Fruit fly (Drosophila melanogaster) whole organism, adult: ENCODE results near the gene TyrRII.
A peak's percentile ranks its signal among the peaks of the same experiment; 100 is the strongest.

Source experiments
- CG11617 ChIP-seq: fragments of 200-800 bp; sonication (Bioruptor generic); optimal IDR thresholded peaks from 2 replicates; lab custom pipeline; 2017; ENCODE audit warnings: mild to moderate bottlenecking, missing biosample characterization, missing genetic modification reagents, missing genetic modification characterization
- CG12768 ChIP-seq: fragments of 200-800 bp; sonication (Bioruptor generic); optimal IDR thresholded peaks from 2 replicates; lab custom pipeline; 2017; ENCODE audit warnings: missing biosample characterization, missing genetic modification characterization, mild to moderate bottlenecking, moderate library complexity, missing genetic modification reagents
- CG14711 ChIP-seq: fragments of 200-800 bp; sonication (Bioruptor generic); optimal IDR thresholded peaks from 2 replicates; lab custom pipeline; 2018; ENCODE audit warnings: missing biosample characterization, mild to moderate bottlenecking, missing genetic modification characterization, moderate library complexity
- CG1620 ChIP-seq: fragments of 200-800 bp; sonication (Bioruptor generic); optimal IDR thresholded peaks from 2 replicates; lab custom pipeline; 2016; ENCODE audit warnings: missing biosample characterization, missing genetic modification characterization
- CG33017 ChIP-seq: fragments of 200-800 bp; sonication (Bioruptor generic); optimal IDR thresholded peaks from 2 replicates; lab custom pipeline; 2018; ENCODE audit warnings: missing biosample characterization, mild to moderate bottlenecking, missing genetic modification characterization, moderate library complexity
- CG5204 ChIP-seq: fragments of 200-800 bp; sonication (Bioruptor generic); optimal IDR thresholded peaks from 2 replicates; lab custom pipeline; 2016; ENCODE audit warnings: missing biosample characterization, missing genetic modification characterization
- CG7045 ChIP-seq: fragments of 200-800 bp; sonication (Bioruptor generic); optimal IDR thresholded peaks from 2 replicates; lab custom pipeline; 2017; ENCODE audit warnings: missing biosample characterization, mild to moderate bottlenecking, missing genetic modification characterization
- CG7101 ChIP-seq: fragments of 200-800 bp; sonication (Bioruptor generic); optimal IDR thresholded peaks from 2 replicates; lab custom pipeline; 2018; ENCODE audit warnings: missing biosample characterization, mild to moderate bottlenecking, missing genetic modification characterization, moderate library complexity
- Clk ChIP-seq: fragments of 200-800 bp; sonication (Bioruptor generic); optimal IDR thresholded peaks from 2 replicates; lab custom pipeline; 2017; ENCODE audit warnings: missing biosample characterization, missing genetic modification characterization
- Crg-1 ChIP-seq: fragments of 200-800 bp; sonication (Bioruptor generic); optimal IDR thresholded peaks from 2 replicates; lab custom pipeline; 2016; ENCODE audit warnings: missing biosample characterization, missing genetic modification characterization
- Hr96 ChIP-seq: fragments of 200-800 bp; sonication (Bioruptor generic); optimal IDR thresholded peaks from 2 replicates; lab custom pipeline; 2016; ENCODE audit warnings: missing biosample characterization, missing genetic modification characterization
- Mnt ChIP-seq: fragments of 200-800 bp; sonication (Bioruptor generic); optimal IDR thresholded peaks from 2 replicates; lab custom pipeline; 2016; ENCODE audit warnings: missing biosample characterization, mild to moderate bottlenecking, missing genetic modification characterization
- bab1 ChIP-seq: fragments of 200-800 bp; sonication (Bioruptor generic); optimal IDR thresholded peaks from 3 replicates; lab custom pipeline; 2019; ENCODE audit warnings: missing biosample characterization, mild to moderate bottlenecking, missing genetic modification characterization, moderate library complexity
- cic ChIP-seq: fragments of 200-800 bp; sonication (Bioruptor generic); optimal IDR thresholded peaks from 2 replicates; lab custom pipeline; 2017; ENCODE audit warnings: missing biosample characterization, mild to moderate bottlenecking, missing genetic modification characterization, moderate library complexity
- cnc ChIP-seq, 2 experiments: fragments of >200 bp; optimal IDR thresholded peaks; 2 replicates each; lab custom pipeline; 2017
- kay ChIP-seq: fragments of 200-800 bp; sonication (Bioruptor generic); peaks from one replicate; lab custom pipeline; 2016; ENCODE audit warnings: missing biosample characterization, missing genetic modification characterization, borderline replicate concordance
- ovo ChIP-seq: fragments of 200-800 bp; sonication (Bioruptor generic); optimal IDR thresholded peaks from 2 replicates; lab custom pipeline; 2016; ENCODE audit warnings: missing biosample characterization, missing genetic modification characterization
- pad ChIP-seq: fragments of 200-800 bp; sonication (Bioruptor generic); optimal IDR thresholded peaks from 3 replicates; lab custom pipeline; 2017; ENCODE audit warnings: missing biosample characterization, missing genetic modification characterization, mild to moderate bottlenecking, moderate library complexity, missing genetic modification reagents
- tj ChIP-seq: fragments of 200-800 bp; sonication (Bioruptor generic); optimal IDR thresholded peaks from 3 replicates; lab custom pipeline; 2017; ENCODE audit warnings: missing biosample characterization, mild to moderate bottlenecking, missing genetic modification characterization, moderate library complexity
- toe ChIP-seq: fragments of 200-800 bp; sonication (Bioruptor generic); optimal IDR thresholded peaks from 2 replicates; lab custom pipeline; 2016; ENCODE audit warnings: missing biosample characterization, missing genetic modification characterization

TyrRII gene

DNA sequence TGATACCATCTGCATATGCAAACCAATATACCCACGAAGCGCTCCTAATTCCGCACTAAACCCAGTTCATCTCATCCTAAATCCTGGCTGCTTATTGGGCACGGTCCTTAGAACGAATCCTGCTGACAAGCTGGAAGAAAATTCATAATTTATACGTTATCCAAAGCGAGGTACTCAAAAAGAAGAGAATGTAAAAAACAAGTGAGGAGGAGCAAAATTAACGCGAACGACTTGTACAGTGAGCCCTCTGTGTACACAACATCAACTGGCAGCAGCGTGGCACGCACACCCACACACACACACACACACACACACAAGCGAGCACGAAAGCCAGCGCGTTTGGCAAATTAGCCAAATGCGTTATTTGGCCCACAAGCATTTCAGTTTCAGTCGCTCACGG is at the start of gene TyrRII:
TyrRII (plus strand) TSS at position 301 of the 400 bp plus-strand sequence.
- TF ChIP-seq CG1620 (GFP tag; lab: Kevin White, UChicago), result no peak
- no peak for TF ChIP-seq Hr96 (GFP tag; lab: Kevin White, UChicago)
- no peak for TF ChIP-seq tj (GFP tag; lab: Kevin White, UChicago)
- TF ChIP-seq toe (GFP tag; lab: Kevin White, UChicago), result no peak
- no peak for TF ChIP-seq Clk (GFP tag; lab: Kevin White, UChicago)
- TF ChIP-seq CG12768 (GFP tag; lab: Kevin White, UChicago), result no peak
- TF ChIP-seq cic (GFP tag; lab: Kevin White, UChicago), result no peak
- TF ChIP-seq Crg-1 (GFP tag; lab: Kevin White, UChicago), result no peak

DNA sequence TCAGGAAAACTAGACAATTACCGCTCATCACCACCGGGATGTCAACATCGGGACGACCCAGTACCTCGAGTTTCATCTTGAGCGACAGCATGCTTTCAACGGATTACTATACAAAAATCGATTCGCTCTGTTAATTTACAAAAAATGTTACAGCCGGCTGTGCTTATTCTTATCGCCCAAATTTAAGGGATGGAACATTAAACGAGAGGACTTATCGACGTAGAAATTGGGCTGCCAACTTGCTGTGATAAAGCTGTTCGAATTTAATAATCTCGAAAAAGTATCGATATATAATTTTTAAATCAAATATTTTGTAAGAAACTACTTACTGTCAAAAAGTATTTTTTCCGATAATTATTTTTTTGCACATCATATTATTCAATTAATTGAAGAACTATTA is 49.5 kb upstream of the TyrRII start, which contains the start of gene CG31249:
CG31249 (minus strand) TSS at position 197 of the 400 bp plus-strand sequence.
- TF ChIP-seq CG33017 (tag; lab: Kevin White, UChicago), result no peak
- TF ChIP-seq CG12768 (GFP tag; lab: Kevin White, UChicago), result no peak
- no peak for TF ChIP-seq tj (GFP tag; lab: Kevin White, UChicago)
- TF ChIP-seq CG7101 (tag; lab: Kevin White, UChicago), result peak; percentile 22
- no peak for TF ChIP-seq Mnt (GFP tag; lab: Kevin White, UChicago)
- TF ChIP-seq ovo (GFP tag; lab: Kevin White, UChicago), result no peak
- TF ChIP-seq Clk (GFP tag; lab: Kevin White, UChicago), result no peak
- TF ChIP-seq Hr96 (GFP tag; lab: Kevin White, UChicago), result no peak
- TF ChIP-seq bab1 (GFP tag; lab: Kevin White, UChicago), result peak; percentile 49
- TF ChIP-seq CG7045 (GFP tag; lab: Kevin White, UChicago), result no peak
- TF ChIP-seq toe (GFP tag; lab: Kevin White, UChicago), result no peak
- no peak for TF ChIP-seq kay (GFP tag; lab: Kevin White, UChicago)
- no peak for TF ChIP-seq CG11617 (GFP tag; lab: Kevin White, UChicago)
- TF ChIP-seq CG1620 (GFP tag; lab: Kevin White, UChicago), result no peak
- TF ChIP-seq CG14711 (tag; lab: Kevin White, UChicago), result no peak
- TF ChIP-seq Crg-1 (GFP tag; lab: Kevin White, UChicago), result peak; percentile 16
- TF ChIP-seq cnc (optimal IDR thresholded peaks at IDR 0.05; lab: Kevin White, UChicago), result no peak
- TF ChIP-seq cic (GFP tag; lab: Kevin White, UChicago), result no peak
- TF ChIP-seq pad (GFP tag; lab: Kevin White, UChicago), result no peak
- TF ChIP-seq CG5204 (GFP tag; lab: Kevin White, UChicago), result no peak

DNA sequence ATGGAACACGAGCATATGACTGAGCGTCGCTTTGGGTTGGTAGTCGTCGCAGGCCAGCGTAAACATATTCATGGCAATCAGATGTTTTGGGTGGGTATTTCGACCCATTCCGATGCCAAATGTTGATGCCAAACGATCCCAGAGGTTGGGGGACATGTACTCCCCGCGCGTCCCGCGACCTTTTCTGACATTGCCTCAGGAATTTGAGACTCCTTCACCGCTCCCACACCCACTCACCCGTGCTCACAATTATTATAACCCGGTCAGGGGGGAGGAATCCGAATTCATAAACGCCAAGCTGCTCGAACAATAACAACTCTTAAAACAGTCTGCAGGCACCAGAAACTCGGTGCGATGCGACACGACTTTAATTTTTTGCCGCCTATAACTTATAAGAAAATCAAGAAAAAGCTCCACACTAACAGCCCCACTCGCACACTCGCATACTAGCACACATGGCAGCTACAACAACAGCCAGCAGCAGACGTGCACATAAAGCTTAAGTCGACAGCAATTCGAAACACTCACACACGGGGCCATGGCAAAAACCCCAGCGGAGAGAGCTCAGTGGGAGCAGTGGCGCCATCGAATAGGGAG is 36.4 kb upstream of the TyrRII start:
- no peak for TF ChIP-seq tj (GFP tag; lab: Kevin White, UChicago)
- no peak for TF ChIP-seq toe (GFP tag; lab: Kevin White, UChicago)
- TF ChIP-seq bab1 (GFP tag; lab: Kevin White, UChicago), result no peak
- peak; percentile 86 for TF ChIP-seq Clk (GFP tag; lab: Kevin White, UChicago)
- peak; percentile 68 for TF ChIP-seq Mnt (GFP tag; lab: Kevin White, UChicago)
- no peak for TF ChIP-seq pad (GFP tag; lab: Kevin White, UChicago)
- no peak for TF ChIP-seq cnc (optimal IDR thresholded peaks at IDR 0.05; lab: Kevin White, UChicago)
- no peak for TF ChIP-seq CG14711 (tag; lab: Kevin White, UChicago)
- TF ChIP-seq CG5204 (GFP tag; lab: Kevin White, UChicago), result no peak
- TF ChIP-seq Hr96 (GFP tag; lab: Kevin White, UChicago), result no peak
- TF ChIP-seq cic (GFP tag; lab: Kevin White, UChicago), result no peak
- no peak for TF ChIP-seq CG12768 (GFP tag; lab: Kevin White, UChicago)
- TF ChIP-seq CG7045 (GFP tag; lab: Kevin White, UChicago), result no peak
- TF ChIP-seq CG11617 (GFP tag; lab: Kevin White, UChicago), result no peak
- no peak for TF ChIP-seq ovo (GFP tag; lab: Kevin White, UChicago)
- TF ChIP-seq CG7101 (tag; lab: Kevin White, UChicago), result no peak
- no peak for TF ChIP-seq Crg-1 (GFP tag; lab: Kevin White, UChicago)

DNA sequence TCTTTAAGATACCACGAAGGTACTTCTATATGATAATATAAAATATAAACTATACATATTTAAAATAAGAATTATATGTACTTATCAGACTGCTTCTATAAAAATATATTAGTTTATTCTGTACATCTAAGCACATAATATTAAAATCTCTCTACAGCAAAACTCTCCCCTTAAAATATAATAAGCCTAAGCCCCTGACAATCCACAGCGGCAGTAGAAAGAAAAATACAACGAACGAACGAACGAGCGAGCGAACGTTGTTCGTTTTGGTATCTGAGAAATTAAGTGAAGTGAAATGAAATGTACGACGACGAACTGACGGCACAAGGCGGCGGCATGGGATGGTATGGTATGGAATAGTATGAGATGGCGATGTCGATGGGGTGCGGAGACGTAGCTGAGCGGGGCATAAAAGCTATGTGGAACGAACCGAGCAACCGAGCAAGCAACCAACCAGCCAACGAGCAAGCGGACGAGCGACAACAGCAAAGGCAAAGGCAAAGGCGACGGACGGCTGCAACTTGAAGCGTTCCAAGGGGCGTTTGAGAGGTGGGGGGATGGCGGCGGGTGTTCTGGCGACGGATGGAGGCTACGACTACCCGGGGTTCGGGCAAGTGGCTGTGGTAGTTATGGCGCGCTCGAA is 35.8 kb upstream of the TyrRII start:
- TF ChIP-seq kay (GFP tag; lab: Kevin White, UChicago), result peak; percentile 99
- peak; percentile 99 for TF ChIP-seq CG11617 (GFP tag; lab: Kevin White, UChicago)
- peak; percentile 96 for TF ChIP-seq CG14711 (tag; lab: Kevin White, UChicago)
- TF ChIP-seq CG33017 (tag; lab: Kevin White, UChicago), result peak; percentile 99
- TF ChIP-seq cnc (optimal IDR thresholded peaks at IDR 0.05; lab: Kevin White, UChicago), result no peak
- TF ChIP-seq CG5204 (GFP tag; lab: Kevin White, UChicago), result no peak
- peak; percentile 17 for TF ChIP-seq Mnt (GFP tag; lab: Kevin White, UChicago)
- peak; percentile 76 for TF ChIP-seq Clk (GFP tag; lab: Kevin White, UChicago)
- TF ChIP-seq cic (GFP tag; lab: Kevin White, UChicago), result peak; percentile 84
- TF ChIP-seq CG1620 (GFP tag; lab: Kevin White, UChicago), result peak; percentile 67
- peak; percentile 88 for TF ChIP-seq Crg-1 (GFP tag; lab: Kevin White, UChicago)
- peak; percentile 98 for TF ChIP-seq bab1 (GFP tag; lab: Kevin White, UChicago)
- TF ChIP-seq CG7045 (GFP tag; lab: Kevin White, UChicago), result peak; percentile 99
- TF ChIP-seq tj (GFP tag; lab: Kevin White, UChicago), result peak; percentile 91
- peak; percentile 91 for TF ChIP-seq pad (GFP tag; lab: Kevin White, UChicago)
- peak; percentile 60 for TF ChIP-seq Hr96 (GFP tag; lab: Kevin White, UChicago)
- peak; percentile 98 for TF ChIP-seq CG12768 (GFP tag; lab: Kevin White, UChicago)
- TF ChIP-seq toe (GFP tag; lab: Kevin White, UChicago), result peak; percentile 87
- TF ChIP-seq CG7101 (tag; lab: Kevin White, UChicago), result peak; percentile 99
- peak; percentile 92 for TF ChIP-seq ovo (GFP tag; lab: Kevin White, UChicago)
